Worm (Caenorhabditis elegans): Measurements from ENCODE around the gene T24C12.1.

DNA sequence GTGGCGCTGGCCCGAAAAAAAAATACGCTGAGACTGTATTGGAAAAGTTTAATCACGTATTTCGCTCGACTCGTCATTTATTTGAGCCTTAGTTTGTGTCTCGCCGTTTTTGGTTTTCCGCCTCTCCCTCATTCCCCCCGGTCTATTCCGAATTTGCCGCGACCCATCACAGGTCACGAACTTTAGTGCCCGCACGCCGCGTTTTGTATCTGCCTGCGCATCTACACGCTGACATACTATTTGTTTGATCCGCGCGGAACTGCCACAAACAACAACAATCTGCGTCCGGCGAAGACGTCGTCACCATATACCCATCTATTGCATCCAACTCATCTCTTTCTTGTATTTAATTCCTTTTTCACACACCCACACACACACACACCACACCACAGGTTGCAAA, 10.9 kb downstream of the T24C12.1 start:
- TF ChIP-seq B0336.3 (GFP tag; IDR thresholded peaks at IDR 0.05) (no peak), attf-3 (GFP tag; conservative IDR thresholded peaks at IDR 0.05) (no peak), mes-4 (tag; optimal IDR thresholded peaks at IDR 0.05) (no peak), F39B2.1 (GFP tag; IDR thresholded peaks at IDR 0.05) (no peak), F52B5.7 (tag; optimal IDR thresholded peaks at IDR 0.05) (no peak), lin-26 (GFP tag; IDR thresholded peaks at IDR 0.05) (no peak), nhr-80 (tag; optimal IDR thresholded peaks at IDR 0.05) (no peak), lag-1 (GFP tag; IDR thresholded peaks at IDR 0.05) (no peak)

Data from whole organism, young adult.